Fruit fly (Drosophila melanogaster): ENCODE data around the gene Ca-beta.

Ca-beta gene

DNA sequence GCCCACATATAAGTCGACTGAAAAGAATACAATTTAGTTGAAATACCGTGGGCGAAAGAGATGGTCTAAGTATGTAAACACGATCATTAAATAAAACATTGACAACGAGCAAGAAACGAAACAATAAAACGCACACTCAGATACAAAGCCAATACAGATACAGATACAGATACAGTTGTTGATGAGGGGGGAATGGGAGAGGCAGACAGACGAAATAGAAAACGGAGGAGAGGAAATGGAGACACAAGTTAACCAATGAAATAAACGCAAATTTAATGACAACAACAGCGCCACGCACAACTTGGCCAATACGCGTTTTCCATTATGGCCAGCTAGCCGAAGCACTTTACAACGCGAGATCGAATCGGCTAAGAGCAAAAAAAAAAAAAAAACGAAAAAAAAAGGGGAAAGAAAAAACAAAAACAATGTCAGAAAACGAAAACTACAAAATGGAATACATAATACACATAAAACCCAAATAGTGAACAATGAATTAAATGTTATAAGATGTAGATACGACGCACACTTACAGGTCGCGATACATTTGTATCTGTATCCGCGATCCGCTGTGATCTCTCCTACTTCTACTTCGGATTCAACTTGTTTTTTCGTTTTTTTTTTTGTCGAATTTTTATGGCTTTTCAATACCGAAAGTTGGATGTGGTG is 25.7 kb upstream of the Ca-beta start:
- TF ChIP-seq oc (tag; optimal IDR thresholded peaks at IDR 0.05) = peak; percentile 14
- peak; percentile 56 for TF ChIP-seq psq (GFP tag; optimal IDR thresholded peaks at IDR 0.05)
- TF ChIP-seq CG11456 (GFP tag; IDR thresholded peaks at IDR 0.05) = no peak
- peak; percentile 50 for TF ChIP-seq grn (GFP tag; optimal IDR thresholded peaks at IDR 0.05)
- no peak for TF ChIP-seq jigr1 (GFP tag; IDR thresholded peaks at IDR 0.05)
- TF ChIP-seq CG17912 (GFP tag; optimal IDR thresholded peaks at IDR 0.05) = no peak
- no peak for TF ChIP-seq CG11560 (tag; IDR thresholded peaks at IDR 0.05)
- peak; percentile 12 for TF ChIP-seq Abd-B (GFP tag; optimal IDR thresholded peaks at IDR 0.05)
- TF ChIP-seq hth (optimal IDR thresholded peaks at IDR 0.05) = no peak
- no peak for TF ChIP-seq crp (GFP tag; optimal IDR thresholded peaks at IDR 0.05)
- no peak for TF ChIP-seq mam (GFP tag; optimal IDR thresholded peaks at IDR 0.05)
- peak; percentile 73 for TF ChIP-seq sqz (GFP tag; optimal IDR thresholded peaks at IDR 0.05)
- TF ChIP-seq CG18476 (GFP tag; optimal IDR thresholded peaks at IDR 0.05) = no peak
- peak; percentile 28 for TF ChIP-seq sd (tag; optimal IDR thresholded peaks at IDR 0.05)
- no peak for TF ChIP-seq Poxn (GFP tag; IDR thresholded peaks at IDR 0.05)
- TF ChIP-seq yki (optimal IDR thresholded peaks at IDR 0.05) = no peak
- TF ChIP-seq Xrp1 (GFP tag; IDR thresholded peaks at IDR 0.05) = no peak
- peak; percentile 63 for TF ChIP-seq CG12769 (tag; optimal IDR thresholded peaks at IDR 0.05)
- no peak for TF ChIP-seq ken (GFP tag; IDR thresholded peaks at IDR 0.05)
- TF ChIP-seq CG8281 (tag; optimal IDR thresholded peaks at IDR 0.05) = no peak
- peak; percentile 50; the same call in 1 of the 2 replicates for TF ChIP-seq vvl (GFP tag; IDR thresholded peaks at IDR 0.05)
- peak; percentile 4; the same call in 1 of the 3 replicates for TF ChIP-seq sr (GFP tag; IDR thresholded peaks at IDR 0.05)
- no peak for TF ChIP-seq CG15514 (GFP tag; optimal IDR thresholded peaks at IDR 0.05)
- TF ChIP-seq chinmo (GFP tag; IDR thresholded peaks at IDR 0.05; ENCODE audit: partially characterized antibody) = peak; percentile 65; the same call in 1 of the 4 replicates
- no peak for TF ChIP-seq sima (GFP tag; optimal IDR thresholded peaks at IDR 0.05)
- TF ChIP-seq odd (GFP tag; optimal IDR thresholded peaks at IDR 0.05) = no peak
- no peak for TF ChIP-seq unpg (GFP tag; optimal IDR thresholded peaks at IDR 0.05)
- no peak for TF ChIP-seq p53 (GFP tag; optimal IDR thresholded peaks at IDR 0.05)
- TF ChIP-seq Deaf1 (tag; optimal IDR thresholded peaks at IDR 0.05) = peak; percentile 65
- no peak for TF ChIP-seq Hmr (GFP tag; optimal IDR thresholded peaks at IDR 0.05)
- no peak for TF ChIP-seq sisA (GFP tag; IDR thresholded peaks at IDR 0.05)
- no peak for TF ChIP-seq CG1603 (tag; optimal IDR thresholded peaks at IDR 0.05)
- TF ChIP-seq gro (GFP tag; optimal IDR thresholded peaks at IDR 0.05) = no peak
- no peak for TF ChIP-seq CG31224 (GFP tag; IDR thresholded peaks at IDR 0.05)
- TF ChIP-seq az2 (GFP tag; optimal IDR thresholded peaks at IDR 0.05) = no peak
- TF ChIP-seq trh (GFP tag; optimal IDR thresholded peaks at IDR 0.05) = no peak
- TF ChIP-seq crol (GFP tag; IDR thresholded peaks at IDR 0.05) = peak; percentile 85
- TF ChIP-seq ssp (GFP tag; IDR thresholded peaks at IDR 0.05) = no peak
- TF ChIP-seq CG15269 (tag; optimal IDR thresholded peaks at IDR 0.05) = peak; percentile 40
- TF ChIP-seq CG1529 (GFP tag; optimal IDR thresholded peaks at IDR 0.05) = no peak
- no peak for TF ChIP-seq Lpt (GFP tag; optimal IDR thresholded peaks at IDR 0.05)
- TF ChIP-seq CG8924 (tag; optimal IDR thresholded peaks at IDR 0.05) = peak; percentile 43
- TF ChIP-seq stc (GFP tag; IDR thresholded peaks at IDR 0.05) = no peak
- peak; percentile 75 for TF ChIP-seq ab (GFP tag; optimal IDR thresholded peaks at IDR 0.05)
- peak; percentile 4 for TF ChIP-seq CG10543 (GFP tag; optimal IDR thresholded peaks at IDR 0.05)
- TF ChIP-seq CG5180 (GFP tag; optimal IDR thresholded peaks at IDR 0.05) = peak; percentile 19
- no peak for TF ChIP-seq zfh1 (GFP tag; IDR thresholded peaks at IDR 0.05)
- TF ChIP-seq CG12236 (GFP tag; optimal IDR thresholded peaks at IDR 0.05) = no peak
- TF ChIP-seq jumu (GFP tag; optimal IDR thresholded peaks at IDR 0.05) = no peak
- peak; percentile 72 for TF ChIP-seq cg (GFP tag; optimal IDR thresholded peaks at IDR 0.05)
- no peak for TF ChIP-seq CG10979 (tag; optimal IDR thresholded peaks at IDR 0.05)
